Fruit fly (Drosophila melanogaster) whole organism, embryonic: ENCODE data around the gene CG7227.

Experiments used
- Adf1 ChIP-seq: fragments of 200-800 bp; sonication (Bioruptor generic); IDR thresholded peaks from 2 replicates; pipeline ENCODE4 v1.3.6; 2022; ENCODE audit warnings: missing biosample characterization, missing genetic modification characterization
- Aef1 ChIP-seq: fragments of 200-800 bp; sonication (Bioruptor generic); IDR thresholded peaks from 3 replicates; pipeline ENCODE4 v1.3.6; 2022; ENCODE audit warnings: missing biosample characterization, missing genetic modification characterization
- Blimp-1 ChIP-seq: fragments of 200-800 bp; sonication (Bioruptor generic); optimal IDR thresholded peaks from 3 replicates; lab custom pipeline; 2018; ENCODE audit warnings: missing biosample characterization, missing genetic modification characterization, mild to moderate bottlenecking, moderate library complexity, missing genetic modification reagents
- CG10209 ChIP-seq: fragments of 200-800 bp; sonication (Bioruptor generic); optimal IDR thresholded peaks from 3 replicates; lab custom pipeline; 2017; ENCODE audit warnings: missing biosample characterization, mild to moderate bottlenecking, missing genetic modification characterization, missing genetic modification reagents
- CG10565 ChIP-seq: fragments of 200-800 bp; sonication (Bioruptor generic); optimal IDR thresholded peaks from 3 replicates; lab custom pipeline; 2016; ENCODE audit warnings: missing biosample characterization, mild to moderate bottlenecking, missing genetic modification characterization
- CG13424 ChIP-seq: fragments of 200-800 bp; sonication (Bioruptor generic); optimal IDR thresholded peaks from 2 replicates; lab custom pipeline; 2019; ENCODE audit warnings: missing biosample characterization, mild to moderate bottlenecking, missing genetic modification characterization, moderate library complexity
- CG17829 ChIP-seq: fragments of 200-800 bp; optimal IDR thresholded peaks from 2 replicates; lab custom pipeline; 2019; ENCODE audit warnings: missing biosample characterization, mild to moderate bottlenecking, missing genetic modification characterization, moderate library complexity
- CG18599 ChIP-seq: fragments of 200-800 bp; sonication (Bioruptor generic); optimal IDR thresholded peaks from 3 replicates; lab custom pipeline; 2017; ENCODE audit warnings: missing biosample characterization, missing genetic modification characterization, mild to moderate bottlenecking, moderate library complexity, missing genetic modification reagents
- CG2678 ChIP-seq: fragments of 200-800 bp; sonication (Bioruptor generic); optimal IDR thresholded peaks from 3 replicates; lab custom pipeline; 2019; ENCODE audit warnings: missing biosample characterization, mild to moderate bottlenecking, missing genetic modification characterization, moderate library complexity
- CG31365 ChIP-seq: fragments of 200-800 bp; sonication (Bioruptor generic); optimal IDR thresholded peaks from 2 replicates; lab custom pipeline; 2018; ENCODE audit warnings: missing biosample characterization, mild to moderate bottlenecking, missing genetic modification characterization
- CG3407 ChIP-seq: fragments of 200-800 bp; sonication (Bioruptor generic); optimal IDR thresholded peaks from 2 replicates; lab custom pipeline; 2018; ENCODE audit warnings: missing biosample characterization, mild to moderate bottlenecking, missing genetic modification characterization
- CG4404 ChIP-seq: fragments of 200-800 bp; sonication (Bioruptor generic); IDR thresholded peaks from 2 replicates; pipeline ENCODE4 v1.3.6; 2022; ENCODE audit warnings: missing biosample characterization, missing genetic modification characterization
- CG4707 ChIP-seq: fragments of 200-800 bp; sonication (Bioruptor generic); optimal IDR thresholded peaks from 2 replicates; lab custom pipeline; 2018; ENCODE audit warnings: missing biosample characterization, mild to moderate bottlenecking, missing genetic modification characterization, moderate library complexity
- CG7357 ChIP-seq: fragments of 200-800 bp; sonication (Bioruptor generic); IDR thresholded peaks from 3 replicates; pipeline ENCODE4 v1.3.6; 2022; ENCODE audit warnings: missing biosample characterization, missing genetic modification characterization
- CG8359 ChIP-seq: fragments of 200-800 bp; sonication (Bioruptor generic); optimal IDR thresholded peaks from 2 replicates; lab custom pipeline; 2017; ENCODE audit warnings: missing biosample characterization, mild to moderate bottlenecking, missing genetic modification characterization, borderline replicate concordance
- CG9609 ChIP-seq: fragments of 200-800 bp; sonication (Bioruptor generic); optimal IDR thresholded peaks from 3 replicates; lab custom pipeline; 2016; ENCODE audit warnings: missing biosample characterization, missing genetic modification characterization
- CkIIα-i1 ChIP-seq: fragments of 200-800 bp; sonication (Bioruptor generic); IDR thresholded peaks from 2 replicates; pipeline ENCODE4 v1.3.6; 2022; ENCODE audit warnings: missing biosample characterization, missing genetic modification characterization
- D19A ChIP-seq: fragments of 200-800 bp; optimal IDR thresholded peaks from 3 replicates; lab custom pipeline; 2019; ENCODE audit warnings: missing biosample characterization, mild to moderate bottlenecking, missing genetic modification characterization, moderate library complexity
- GATAe ChIP-seq: fragments of 200-800 bp; sonication (Bioruptor generic); conservative IDR thresholded peaks from 2 replicates; pipeline ENCODE4 v1.3.6; 2022; ENCODE audit warnings: missing biosample characterization, missing genetic modification characterization
- Max ChIP-seq: fragments of 200-800 bp; sonication (Bioruptor generic); optimal IDR thresholded peaks from 2 replicates; lab custom pipeline; 2016; ENCODE audit warnings: missing biosample characterization, mild to moderate bottlenecking, missing genetic modification characterization
- Nf-YA ChIP-seq: fragments of 200-800 bp; sonication (Bioruptor generic); IDR thresholded peaks from 2 replicates; pipeline ENCODE4 v1.3.6; 2022; ENCODE audit warnings: missing biosample characterization, missing genetic modification characterization
- Nf-YB ChIP-seq: fragments of 200-800 bp; sonication (Bioruptor generic); optimal IDR thresholded peaks from 3 replicates; lab custom pipeline; 2019; ENCODE audit warnings: missing biosample characterization, mild to moderate bottlenecking, missing genetic modification characterization, moderate library complexity
- Oaz ChIP-seq: fragments of 200-800 bp; sonication (Bioruptor generic); IDR thresholded peaks from 2 replicates; pipeline ENCODE4 v1.3.6; 2022; ENCODE audit warnings: missing biosample characterization, missing genetic modification characterization
- Optix ChIP-seq: fragments of 200-800 bp; sonication (Bioruptor generic); IDR thresholded peaks from 3 replicates; pipeline ENCODE4 v1.3.6; 2022; ENCODE audit warnings: missing biosample characterization, missing genetic modification characterization
- Rx ChIP-seq: fragments of 200-800 bp; sonication (Bioruptor generic); IDR thresholded peaks from 2 replicates; pipeline ENCODE4 v1.3.6; 2022; ENCODE audit warnings: missing biosample characterization, missing genetic modification characterization
- Sox100B ChIP-seq: fragments of 200-800 bp; sonication (Bioruptor generic); optimal IDR thresholded peaks from 3 replicates; lab custom pipeline; 2018; ENCODE audit warnings: missing biosample characterization, mild to moderate bottlenecking, missing genetic modification characterization
- br ChIP-seq: fragments of >200 bp; optimal IDR thresholded peaks from 2 replicates; lab custom pipeline; 2017
- cwo ChIP-seq: fragments of 200-800 bp; sonication (Bioruptor generic); optimal IDR thresholded peaks from 3 replicates; lab custom pipeline; 2017; ENCODE audit warnings: missing biosample characterization, missing genetic modification characterization, mild to moderate bottlenecking, moderate library complexity, missing genetic modification reagents
- da ChIP-seq: fragments of 200-800 bp; sonication (Bioruptor generic); optimal IDR thresholded peaks from 2 replicates; lab custom pipeline; 2016; ENCODE audit warnings: missing biosample characterization, missing genetic modification characterization
- dm ChIP-seq: fragments of 200-800 bp; sonication (Bioruptor generic); optimal IDR thresholded peaks from 3 replicates; lab custom pipeline; 2016; ENCODE audit warnings: missing biosample characterization, missing genetic modification characterization
- grn ChIP-seq: fragments of 200-800 bp; sonication (Bioruptor generic); optimal IDR thresholded peaks from 3 replicates; lab custom pipeline; 2017; ENCODE audit warnings: missing biosample characterization, missing genetic modification characterization
- gsb-n ChIP-seq: fragments of 200-800 bp; sonication (Bioruptor generic); optimal IDR thresholded peaks from 3 replicates; lab custom pipeline; 2018; ENCODE audit warnings: missing biosample characterization, mild to moderate bottlenecking, missing genetic modification characterization
- inv ChIP-seq: fragments of 200-800 bp; sonication (Bioruptor generic); IDR thresholded peaks from 2 replicates; pipeline ENCODE4 v1.3.6; 2022; ENCODE audit warnings: missing biosample characterization, missing genetic modification characterization; ENCODE audit not compliant: partially characterized antibody
- lov ChIP-seq, 2 experiments: fragments of 200-800 bp in 1 of 2; fragments of >200 bp in 1 of 2; sonication (Bioruptor generic) in 1 of 2; IDR thresholded peaks in 1 of 2; optimal IDR thresholded peaks in 1 of 2; 2 replicates in 1 of 2; 3 replicates in 1 of 2; pipeline versions ENCODE4 v1.3.6 to Lab custom; 2017 to 2022; ENCODE audit warnings: missing biosample characterization in 1 of 2, missing genetic modification characterization in 1 of 2
- nau ChIP-seq: fragments of 200-800 bp; sonication (Bioruptor generic); optimal IDR thresholded peaks from 3 replicates; lab custom pipeline; 2017; ENCODE audit warnings: missing biosample characterization, mild to moderate bottlenecking, missing genetic modification characterization, missing genetic modification reagents
- nom ChIP-seq: fragments of 200-800 bp; sonication (Bioruptor generic); optimal IDR thresholded peaks from 2 replicates; lab custom pipeline; 2017; ENCODE audit warnings: missing biosample characterization, missing genetic modification characterization, mild to moderate bottlenecking, moderate library complexity, missing genetic modification reagents
- otp ChIP-seq: fragments of 200-800 bp; sonication (Bioruptor generic); IDR thresholded peaks from 3 replicates; pipeline ENCODE4, ENCODE4 v1.3.6; 2022; ENCODE audit warnings: missing biosample characterization, missing genetic modification characterization
- pan ChIP-seq, 4 experiments: fragments of >200 bp in 3 of 4; fragments of 200-800 bp in 1 of 4; sonication (Bioruptor generic) in 1 of 4; optimal IDR thresholded peaks in 3 of 4; IDR thresholded peaks in 1 of 4; 2 replicates each; pipeline versions ENCODE4 v1.3.6 to Lab custom; 2017 to 2022; ENCODE audit warnings: missing biosample characterization in 2 of 4, missing genetic modification characterization in 2 of 4, mixed read lengths in 1 of 4
- pb ChIP-seq: fragments of 200-800 bp; sonication (Bioruptor generic); optimal IDR thresholded peaks from 3 replicates; lab custom pipeline; 2016; ENCODE audit warnings: missing biosample characterization, missing genetic modification characterization
- ranshi ChIP-seq: fragments of 200-800 bp; sonication (Bioruptor generic); IDR thresholded peaks from 2 replicates; pipeline ENCODE4 v1.3.6; 2022; ENCODE audit warnings: missing biosample characterization, missing genetic modification characterization
- repo ChIP-seq: fragments of 200-800 bp; sonication (Bioruptor generic); optimal IDR thresholded peaks from 2 replicates; lab custom pipeline; 2016; ENCODE audit warnings: missing biosample characterization, missing genetic modification characterization
- run ChIP-seq: fragments of 200-800 bp; sonication (Bioruptor generic); optimal IDR thresholded peaks from 3 replicates; lab custom pipeline; 2018; ENCODE audit warnings: missing biosample characterization, mild to moderate bottlenecking, missing genetic modification characterization
- shn ChIP-seq: fragments of 200-800 bp; sonication (Bioruptor generic); optimal IDR thresholded peaks from 3 replicates; lab custom pipeline; 2016; ENCODE audit warnings: missing biosample characterization, missing genetic modification characterization
- slou ChIP-seq: fragments of 200-800 bp; sonication (Bioruptor generic); optimal IDR thresholded peaks from 3 replicates; lab custom pipeline; 2016; ENCODE audit warnings: missing biosample characterization, missing genetic modification characterization
- slp2 ChIP-seq: fragments of 200-800 bp; sonication (Bioruptor generic); optimal IDR thresholded peaks from 2 replicates; lab custom pipeline; 2016; ENCODE audit warnings: missing biosample characterization, missing genetic modification characterization
- sob ChIP-seq: fragments of 200-800 bp; sonication (Bioruptor generic); IDR thresholded peaks from 2 replicates; pipeline ENCODE4 v1.3.6; 2022; ENCODE audit warnings: missing biosample characterization, missing genetic modification characterization
- toy ChIP-seq: fragments of 200-800 bp; sonication (Bioruptor generic); IDR thresholded peaks from 2 replicates; pipeline ENCODE4 v1.3.6; 2022; ENCODE audit warnings: missing biosample characterization, missing genetic modification characterization
- twi ChIP-seq: fragments of 200-800 bp; optimal IDR thresholded peaks from 2 replicates; lab custom pipeline; 2019; ENCODE audit warnings: missing biosample characterization, mild to moderate bottlenecking, missing genetic modification characterization, moderate library complexity
- vnd ChIP-seq: fragments of 200-800 bp; sonication (Bioruptor generic); IDR thresholded peaks from 3 replicates; pipeline ENCODE4 v1.3.6; 2022; ENCODE audit warnings: missing biosample characterization, missing genetic modification characterization; ENCODE audit not compliant: partially characterized antibody
- zen2 ChIP-seq: fragments of 200-800 bp; sonication (Bioruptor generic); IDR thresholded peaks from 3 replicates; pipeline ENCODE4 v1.3.6; 2022; ENCODE audit warnings: missing biosample characterization, missing genetic modification characterization; ENCODE audit not compliant: partially characterized antibody

The CG7227 gene

DNA sequence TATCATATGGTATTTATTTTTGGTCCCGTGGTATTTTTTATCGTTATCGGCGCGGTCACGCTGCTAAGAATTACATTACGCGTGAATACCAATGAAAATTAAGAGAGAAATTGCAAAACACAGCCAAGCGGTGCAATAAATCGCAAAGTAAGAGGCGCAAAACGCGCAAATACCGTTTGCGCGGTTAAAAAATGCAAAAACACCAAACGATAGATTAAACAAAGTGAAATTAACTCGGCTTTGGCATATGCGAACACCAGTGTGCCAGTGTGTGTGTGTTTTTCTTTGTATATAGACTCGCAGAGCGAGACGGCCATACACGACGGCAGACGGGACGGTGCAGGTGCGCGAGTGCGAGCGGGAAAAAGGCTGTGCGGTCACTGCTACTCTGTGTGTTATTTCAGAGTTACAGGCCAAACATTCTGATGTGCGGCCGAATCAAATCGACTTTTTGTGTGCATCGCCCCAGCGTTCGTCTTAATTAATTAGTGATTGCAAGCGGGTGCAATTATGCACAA is 32.8 kb upstream of the CG7227 start, which contains the start of gene Cka (continued):
- TF ChIP-seq run (tag; lab: Kevin White, UChicago): no peak
- TF ChIP-seq grn (GFP tag; lab: Kevin White, UChicago): no peak
- no peak for TF ChIP-seq pan (optimal IDR thresholded peaks at IDR 0.05; lab: Kevin White, UChicago)
- TF ChIP-seq pan (GFP tag; optimal IDR thresholded peaks at IDR 0.05 in 1 of 2, IDR thresholded peaks at IDR 0.05 in 1 of 2): peak in 1 of 2 experiments; percentile 22
- TF ChIP-seq zen2: no peak
- TF ChIP-seq slou: no peak
- TF ChIP-seq CkIIα-i1: no peak
- peak; percentile 43 for TF ChIP-seq CG18599 (GFP tag; lab: Kevin White, UChicago)
- no peak for TF ChIP-seq da (GFP tag; lab: Kevin White, UChicago)
- TF ChIP-seq ranshi (GFP tag; lab: Robert Waterston, UW): no peak
- TF ChIP-seq CG10209: no peak
- TF ChIP-seq cwo (GFP tag; lab: Kevin White, UChicago): no peak
- TF ChIP-seq Blimp-1: no peak
- no peak for TF ChIP-seq GATAe
- TF ChIP-seq br: no peak
- no peak; the same call in 1 of the 2 replicates for TF ChIP-seq Adf1 (GFP tag; lab: Robert Waterston, UW)
- TF ChIP-seq CG3407 (GFP tag; lab: Kevin White, UChicago): no peak
- no peak for TF ChIP-seq CG8359 (GFP tag; lab: Kevin White, UChicago)
- TF ChIP-seq slp2 (GFP tag; lab: Kevin White, UChicago): no peak
- peak; percentile 18 for TF ChIP-seq CG13424 (tag; lab: Kevin White, UChicago)
- TF ChIP-seq Optix: no peak
- no peak for TF ChIP-seq CG4707 (GFP tag; lab: Kevin White, UChicago)
- no peak for TF ChIP-seq CG7357 (GFP tag; lab: Robert Waterston, UW)
- TF ChIP-seq toy (GFP tag; lab: Robert Waterston, UW): no peak
- TF ChIP-seq gsb-n (tag; lab: Kevin White, UChicago): peak; percentile 52
- no peak for TF ChIP-seq Sox100B (GFP tag; lab: Kevin White, UChicago)
- peak; percentile 12 for TF ChIP-seq twi (tag; lab: Kevin White, UChicago)
- no peak for TF ChIP-seq CG31365 (tag; lab: Kevin White, UChicago)
- TF ChIP-seq CG9609 (GFP tag; lab: Kevin White, UChicago): no peak
- no peak; the same call in 1 of the 2 replicates for TF ChIP-seq inv (GFP tag; lab: Robert Waterston, UW)
- TF ChIP-seq nom (GFP tag; lab: Kevin White, UChicago): peak; percentile 38
- no peak for TF ChIP-seq Oaz
- no peak for TF ChIP-seq D19A
- no peak for TF ChIP-seq pb (GFP tag; lab: Kevin White, UChicago)
- no peak for TF ChIP-seq Aef1 (GFP tag; lab: Robert Waterston, UW)
- TF ChIP-seq dm (GFP tag; lab: Kevin White, UChicago): peak; percentile 4
- no peak for TF ChIP-seq Nf-YA (GFP tag; lab: Robert Waterston, UW)
- TF ChIP-seq repo (GFP tag; lab: Kevin White, UChicago): no peak
- no peak for TF ChIP-seq CG10565 (GFP tag; lab: Kevin White, UChicago)
- no peak for TF ChIP-seq Max
- TF ChIP-seq CG17829 (tag; lab: Kevin White, UChicago): peak; percentile 17
- TF ChIP-seq nau (GFP tag; lab: Kevin White, UChicago): no peak
- no peak for TF ChIP-seq Rx
- TF ChIP-seq shn (GFP tag; lab: Kevin White, UChicago): no peak
- TF ChIP-seq sob: peak; percentile 55; the same call in 1 of the 2 replicates
- no peak for TF ChIP-seq CG2678 (tag; lab: Kevin White, UChicago)
- peak; percentile 63; the same call in 1 of the 3 replicates for TF ChIP-seq otp (GFP tag; lab: Robert Waterston, UW)
- no peak for TF ChIP-seq CG4404
- TF ChIP-seq Nf-YB (GFP tag; lab: Kevin White, UChicago): peak; percentile 75
- TF ChIP-seq vnd (GFP tag; lab: Robert Waterston, UW): no peak
- no peak for TF ChIP-seq lov (optimal IDR thresholded peaks at IDR 0.05; lab: Kevin White, UChicago)
- TF ChIP-seq lov (GFP tag; IDR thresholded peaks at IDR 0.05; lab: Robert Waterston, UW): no peak
